Fruit fly (Drosophila melanogaster) whole organism, wandering third instar larva: ENCODE measurements around the gene CG3123.

Experiments used
- Abd-B ChIP-seq: fragments of >200 bp; optimal IDR thresholded peaks from 2 replicates; lab custom pipeline; 2017; ENCODE audit warnings: missing biosample characterization, missing genetic modification characterization
- Dif ChIP-seq: fragments of 200-275, 200-300 bp; sonication (Bioruptor generic); optimal IDR thresholded peaks from 2 replicates; lab custom pipeline; 2018; ENCODE audit warnings: missing biosample characterization, missing genetic modification characterization; ENCODE audit not compliant: partially characterized antibody
- Hnf4 ChIP-seq: fragments of 200-800 bp; sonication (Bioruptor generic); optimal IDR thresholded peaks from 2 replicates; lab custom pipeline; 2016; ENCODE audit warnings: missing biosample characterization, mild to moderate bottlenecking, missing genetic modification characterization
- Hr83 ChIP-seq: fragments of 200-300 bp; sonication (Bioruptor generic); optimal IDR thresholded peaks from 2 replicates; lab custom pipeline; 2016; ENCODE audit warnings: missing biosample characterization, mild to moderate bottlenecking, missing genetic modification characterization, moderate library complexity; ENCODE audit not compliant: poor library complexity, severe bottlenecking
- Mio ChIP-seq: sonication (Bioruptor generic); optimal IDR thresholded peaks from 2 replicates; lab custom pipeline; 2016; ENCODE audit warnings: missing biosample characterization, missing genetic modification characterization
- OdsH ChIP-seq: fragments of 200-800 bp; sonication (Bioruptor generic); optimal IDR thresholded peaks from 2 replicates; lab custom pipeline; 2016; ENCODE audit warnings: missing biosample characterization, mild to moderate bottlenecking, missing genetic modification characterization
- brk ChIP-seq: fragments of 200-800 bp; sonication (Bioruptor generic); optimal IDR thresholded peaks from 2 replicates; lab custom pipeline; 2016; ENCODE audit warnings: missing biosample characterization, mild to moderate bottlenecking, missing genetic modification characterization
- dl ChIP-seq, 2 experiments: fragments of 175-275, 200-275 bp in 1 of 2; fragments of 200-275 bp in 1 of 2; sonication (Bioruptor generic); optimal IDR thresholded peaks; lab custom pipeline; 2018; ENCODE audit warnings: mild to moderate bottlenecking in 2 of 2, missing biosample characterization in 2 of 2, missing genetic modification characterization in 2 of 2, moderate library complexity in 2 of 2; ENCODE audit not compliant: partially characterized antibody in 2 of 2, insufficient read depth in 1 of 2
- h ChIP-seq: fragments of 200-800 bp; sonication (Bioruptor generic); optimal IDR thresholded peaks from 3 replicates; lab custom pipeline; 2016; ENCODE audit warnings: missing biosample characterization, mild to moderate bottlenecking, missing genetic modification characterization
- lola ChIP-seq: fragments of >200 bp; optimal IDR thresholded peaks from 2 replicates; lab custom pipeline; 2017; ENCODE audit warnings: missing biosample characterization, missing genetic modification characterization
- sage ChIP-seq: fragments of 200-800 bp; sonication (Bioruptor generic); optimal IDR thresholded peaks from 2 replicates; lab custom pipeline; 2016; ENCODE audit warnings: missing biosample characterization, mild to moderate bottlenecking, missing genetic modification characterization
- sv ChIP-seq: fragments of 200-800 bp; sonication (Bioruptor generic); optimal IDR thresholded peaks from 3 replicates; lab custom pipeline; 2016; ENCODE audit warnings: missing biosample characterization, missing genetic modification characterization
- tai ChIP-seq: sonication (Bioruptor generic); optimal IDR thresholded peaks from 2 replicates; lab custom pipeline; 2016; ENCODE audit warnings: missing biosample characterization, missing genetic modification characterization
- usp ChIP-seq: fragments of >200 bp; optimal IDR thresholded peaks from 2 replicates; lab custom pipeline; 2017; ENCODE audit warnings: missing biosample characterization, missing genetic modification characterization

DNA sequence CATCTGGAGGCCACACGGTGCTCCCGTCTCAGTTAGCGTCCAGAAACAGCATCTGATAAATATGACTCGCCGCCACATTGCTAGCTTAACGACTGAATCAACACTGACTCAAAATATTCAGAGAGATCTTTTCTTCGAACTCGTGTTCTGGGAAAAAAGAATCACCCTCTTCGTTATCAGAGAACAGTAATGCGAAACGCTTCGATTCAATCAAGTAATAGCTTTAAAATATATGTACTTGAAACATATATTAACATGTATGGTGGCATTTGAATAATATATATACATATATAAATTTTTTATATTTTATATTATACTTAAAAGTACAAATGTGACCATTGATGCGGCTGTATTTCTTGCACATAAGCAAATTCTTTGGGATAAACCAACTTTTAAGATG is 20.3 kb upstream of the CG3123 start, which contains the start of gene CG18557:
- TF ChIP-seq sage (GFP tag; lab: Kevin White, UChicago) (no peak), Hr83 (GFP tag; lab: Kevin White, UChicago) (no peak), lola (no peak), h (GFP tag; lab: Kevin White, UChicago) (no peak), OdsH (GFP tag; lab: Kevin White, UChicago) (no peak), Hnf4 (GFP tag; lab: Kevin White, UChicago) (no peak), Dif (GFP tag; lab: Kevin White, UChicago) (no peak), brk (no peak), tai (no peak), dl (GFP tag; optimal IDR thresholded peaks at IDR 0.05; lab: Kevin White, UChicago; ENCODE audit: insufficient read depth in 1 of 2, partially characterized antibody in 2 of 2) (no peak), Abd-B (GFP tag; lab: Kevin White, UChicago) (no peak), usp (GFP tag; lab: Kevin White, UChicago) (no peak), sv (no peak), Mio (GFP tag; lab: Kevin White, UChicago) (no peak)
